Fruit fly (Drosophila melanogaster) whole organism: ENCODE results near the gene pyd.

ENCODE experiments used
- CG8478 ChIP-seq: fragments of >200 bp; optimal IDR thresholded peaks from 2 replicates; lab custom pipeline; 2018; ENCODE audit warnings: inconsistent platforms
- Dll ChIP-seq: fragments of >200 bp; optimal IDR thresholded peaks from 2 replicates; lab custom pipeline; 2017
- psq ChIP-seq: fragments of >200 bp; optimal IDR thresholded peaks from 2 replicates; lab custom pipeline; 2017

- TF ChIP-seq Dll (no peak), psq (lab: Kevin White, UChicago) (no peak), CG8478 (lab: Kevin White, UChicago) (no peak)
Observed at dm6 chr3R:8793726-8794125, 138.0 kb downstream of the pyd start.
